Worm (Caenorhabditis elegans): ENCODE data around the gene sulp-4.

sulp-4 gene

ce11 chrV:11854905-11855304 lies 20.3 kb upstream of the sulp-4 start:
- TF ChIP-seq him-1 (tag; optimal IDR thresholded peaks at IDR 0.05) (no peak), dao-5 (tag; optimal IDR thresholded peaks at IDR 0.05) (no peak), W03F9.2 (tag; optimal IDR thresholded peaks at IDR 0.05) (no peak)

ce11 chrV:11856022-11856421 lies 19.1 kb upstream of the sulp-4 start:
- TF ChIP-seq dao-5 (tag; optimal IDR thresholded peaks at IDR 0.05) (no peak), him-1 (tag; optimal IDR thresholded peaks at IDR 0.05) (no peak), W03F9.2 (tag; optimal IDR thresholded peaks at IDR 0.05) (no peak)

- TF ChIP-seq him-1 (tag; optimal IDR thresholded peaks at IDR 0.05) = no peak
- TF ChIP-seq dao-5 (tag; optimal IDR thresholded peaks at IDR 0.05) = no peak
- no peak for TF ChIP-seq W03F9.2 (tag; optimal IDR thresholded peaks at IDR 0.05)
Measured at ce11 chrV:11857756-11858155, 17.4 kb upstream of the sulp-4 start.

ce11 chrV:11858299-11858698 lies 16.9 kb upstream of the sulp-4 start:
- no peak for TF ChIP-seq dao-5 (tag; optimal IDR thresholded peaks at IDR 0.05)
- TF ChIP-seq W03F9.2 (tag; optimal IDR thresholded peaks at IDR 0.05) = no peak
- no peak for TF ChIP-seq him-1 (tag; optimal IDR thresholded peaks at IDR 0.05)

- no peak for TF ChIP-seq dao-5 (tag; optimal IDR thresholded peaks at IDR 0.05)
- no peak for TF ChIP-seq him-1 (tag; optimal IDR thresholded peaks at IDR 0.05)
- no peak for TF ChIP-seq W03F9.2 (tag; optimal IDR thresholded peaks at IDR 0.05)
Measured at ce11 chrV:11859082-11859858, 15.9 kb upstream of the sulp-4 start.

ce11 chrV:11860375-11860774 lies 14.8 kb upstream of the sulp-4 start, which contains the start of gene R13H4.5:
Gene R13H4.5 (plus strand): TSS chrV:11860675.
- TF ChIP-seq him-1 (tag; optimal IDR thresholded peaks at IDR 0.05) = no peak
- TF ChIP-seq dao-5 (tag; optimal IDR thresholded peaks at IDR 0.05) = no peak
- no peak for TF ChIP-seq W03F9.2 (tag; optimal IDR thresholded peaks at IDR 0.05)

ce11 chrV:11861880-11862544 lies 13.1 kb upstream of the sulp-4 start:
- TF ChIP-seq dao-5 (tag; optimal IDR thresholded peaks at IDR 0.05) = no peak
- TF ChIP-seq W03F9.2 (tag; optimal IDR thresholded peaks at IDR 0.05) = no peak
- TF ChIP-seq him-1 (tag; optimal IDR thresholded peaks at IDR 0.05) = no peak

ce11 chrV:11862817-11863216 lies 12.3 kb upstream of the sulp-4 start, which contains the start of gene R13H4.6:
Gene R13H4.6 (plus strand): TSS chrV:11863117.
- TF ChIP-seq him-1 (tag; optimal IDR thresholded peaks at IDR 0.05) (no peak), dao-5 (tag; optimal IDR thresholded peaks at IDR 0.05) (no peak), W03F9.2 (tag; optimal IDR thresholded peaks at IDR 0.05) (no peak)

- TF ChIP-seq W03F9.2 (tag; optimal IDR thresholded peaks at IDR 0.05) = no peak
- TF ChIP-seq dao-5 (tag; optimal IDR thresholded peaks at IDR 0.05) = no peak
- TF ChIP-seq him-1 (tag; optimal IDR thresholded peaks at IDR 0.05) = no peak
Measured at ce11 chrV:11868142-11868541, 7.0 kb upstream of the sulp-4 start, which contains the start of gene R13H4.7. Gene R13H4.7 (minus strand): TSS chrV:11868242.

ce11 chrV:11876657-11877056 lies 1.5 kb downstream of the sulp-4 start:
- TF ChIP-seq him-1 (tag; optimal IDR thresholded peaks at IDR 0.05) = no peak

ce11 chrV:11879732-11880131 lies 4.6 kb downstream of the sulp-4 start, which contains the start of gene sulp-5:
Gene sulp-5 (plus strand): TSS chrV:11880032.
- no peak for TF ChIP-seq W03F9.2 (tag; optimal IDR thresholded peaks at IDR 0.05)
- no peak for TF ChIP-seq him-1 (tag; optimal IDR thresholded peaks at IDR 0.05)

- no peak for TF ChIP-seq him-1 (tag; optimal IDR thresholded peaks at IDR 0.05)
- no peak for TF ChIP-seq W03F9.2 (tag; optimal IDR thresholded peaks at IDR 0.05)
- no peak for TF ChIP-seq dao-5 (tag; optimal IDR thresholded peaks at IDR 0.05)
Measured at ce11 chrV:11883215-11883614, 8.1 kb downstream of the sulp-4 start.

- no peak for TF ChIP-seq dao-5 (tag; optimal IDR thresholded peaks at IDR 0.05)
- no peak for TF ChIP-seq him-1 (tag; optimal IDR thresholded peaks at IDR 0.05)
- no peak for TF ChIP-seq W03F9.2 (tag; optimal IDR thresholded peaks at IDR 0.05)
Measured at ce11 chrV:11885087-11885486, 9.9 kb downstream of the sulp-4 start.

- TF ChIP-seq him-1 (tag; optimal IDR thresholded peaks at IDR 0.05) (no peak), dao-5 (tag; optimal IDR thresholded peaks at IDR 0.05) (no peak), W03F9.2 (tag; optimal IDR thresholded peaks at IDR 0.05) (no peak)
Measured at ce11 chrV:11885939-11886338, 10.8 kb downstream of the sulp-4 start.
